Worm (Caenorhabditis elegans) whole organism, L4 larva: ENCODE data around the gene ZK616.2.

ENCODE experiments used
- ces-1 ChIP-seq: fragments of 150-350 bp; sonication (generic microtip); optimal IDR thresholded peaks from 4 replicates; lab custom pipeline; 2014; ENCODE audit warnings: missing biosample characterization, missing genetic modification reagents, missing genetic modification characterization
- jun-1 ChIP-seq: fragments of 150-350 bp; optimal IDR thresholded peaks from 2 replicates; lab custom pipeline; 2014; ENCODE audit warnings: missing biosample characterization, missing genetic modification reagents, missing genetic modification characterization
- mxl-3 ChIP-seq: fragments of 200-800 bp; sonication (Bioruptor generic); optimal IDR thresholded peaks from 2 replicates; lab custom pipeline; 2018; ENCODE audit warnings: mild to moderate bottlenecking, missing genetic modification characterization, missing compliant biosample characterization
- nhr-237 ChIP-seq: sonication (generic microtip); optimal IDR thresholded peaks from 2 replicates; lab custom pipeline; 2017; ENCODE audit warnings: missing biosample characterization, missing genetic modification characterization
- pha-4 ChIP-seq, 2 experiments: fragments of 150-350 bp in 1 of 2; fragments of 200-800 bp in 1 of 2; sonication (Bioruptor generic) in 1 of 2; IDR thresholded peaks in 1 of 2; optimal IDR thresholded peaks in 1 of 2; 2 replicates each; pipeline versions ENCODE4 v1.3.6 to Lab custom; 2014 to 2022; ENCODE audit warnings: missing genetic modification characterization in 2 of 2, missing genetic modification reagents in 2 of 2, missing biosample characterization in 1 of 2, missing compliant biosample characterization in 1 of 2
- rbr-2 ChIP-seq: sonication (generic microtip); optimal IDR thresholded peaks from 2 replicates; lab custom pipeline; 2016; ENCODE audit warnings: missing genotype, missing genetic modification characterization, missing compliant biosample characterization
- unc-39 ChIP-seq: sonication (generic microtip); optimal IDR thresholded peaks from 2 replicates; lab custom pipeline; 2017; ENCODE audit warnings: missing biosample characterization, missing genetic modification characterization
- unc-62 ChIP-seq, 3 experiments: fragments of 150-350 bp in 1 of 3; sonication (generic microtip); optimal IDR thresholded peaks in 2 of 3; peaks in 1 of 3; 1 replicate in 1 of 3; 2 replicates in 2 of 3; lab custom pipeline; 2014 to 2017; ENCODE audit warnings: missing biosample characterization in 3 of 3, missing genetic modification characterization in 3 of 3, missing genetic modification reagents in 3 of 3, missing genotype in 1 of 3

DNA sequence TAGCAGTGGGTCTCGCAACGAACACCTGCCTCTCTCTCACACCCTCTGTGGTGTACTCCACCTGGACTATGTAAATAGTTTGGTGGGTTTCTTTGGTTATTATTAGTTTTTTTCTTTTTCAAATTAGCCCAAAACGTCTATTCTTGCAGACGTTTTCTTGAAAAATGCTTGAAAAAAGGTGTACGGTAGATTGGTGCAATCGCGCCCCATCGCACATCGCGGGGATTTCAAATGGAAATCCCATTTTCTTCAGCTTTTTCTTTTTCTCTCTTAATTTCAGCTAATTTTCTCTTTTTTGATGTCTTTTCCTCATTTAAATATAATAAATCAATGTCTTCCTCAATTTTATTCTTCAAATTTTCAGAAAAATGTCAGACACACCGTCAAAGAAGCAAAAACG, 43.5 kb upstream of the ZK616.2 start, which contains the start of gene Y4C6B.1:
- TF ChIP-seq ces-1: no peak
- no peak for TF ChIP-seq pha-4 (GFP tag; IDR thresholded peaks at IDR 0.05; lab: Robert Waterston, UW)
- no peak for TF ChIP-seq pha-4 (tag; optimal IDR thresholded peaks at IDR 0.05; lab: Kevin White, UChicago)
- TF ChIP-seq nhr-237: no peak
- no peak for TF ChIP-seq unc-39 (tag; lab: Kevin White, UChicago)
- no peak for TF ChIP-seq unc-62 (GFP tag; optimal IDR thresholded peaks at IDR 0.05 in 1 of 2; lab: Kevin White, UChicago)
- TF ChIP-seq unc-62 (tag; optimal IDR thresholded peaks at IDR 0.05; lab: Kevin White, UChicago): no peak
- TF ChIP-seq jun-1 (tag; lab: Kevin White, UChicago): no peak
- no peak for TF ChIP-seq rbr-2 (tag; lab: Kevin White, UChicago)
- TF ChIP-seq mxl-3 (GFP tag; lab: Kevin White, UChicago): no peak
